Worm (Caenorhabditis elegans): ENCODE measurements around the gene srw-44.

srw-44 gene

ce11 chrV:16645201-16645940 is 34.7 kb upstream of the srw-44 start, which contains the start of gene W06G6.17:
Gene W06G6.17 (minus strand): TSS chrV:16645251.
- no peak for TF ChIP-seq ref-2 (tag; optimal IDR thresholded peaks at IDR 0.05)
- TF ChIP-seq nhr-11 (tag; optimal IDR thresholded peaks at IDR 0.05), result no peak
- no peak for TF ChIP-seq pha-2 (tag; optimal IDR thresholded peaks at IDR 0.05)

ce11 chrV:16646372-16646771 is 33.7 kb upstream of the srw-44 start, which contains the start of gene W06G6.9:
Gene W06G6.9 (minus strand): TSS chrV:16646472.
- TF ChIP-seq lin-11 (tag; optimal IDR thresholded peaks at IDR 0.05), result no peak
- TF ChIP-seq hlh-8 (tag; optimal IDR thresholded peaks at IDR 0.05), result no peak
- no peak for TF ChIP-seq elt-4 (tag; optimal IDR thresholded peaks at IDR 0.05)
- TF ChIP-seq hlh-30 (tag; optimal IDR thresholded peaks at IDR 0.05; ENCODE audit: insufficient read depth), result no peak
- no peak for TF ChIP-seq ceh-48 (tag; optimal IDR thresholded peaks at IDR 0.05)
- no peak for TF ChIP-seq ceh-34 (tag; optimal IDR thresholded peaks at IDR 0.05)
- no peak for TF ChIP-seq unc-42 (tag; optimal IDR thresholded peaks at IDR 0.05)
- TF ChIP-seq ets-4 (tag; optimal IDR thresholded peaks at IDR 0.05), result no peak
- no peak for TF ChIP-seq C08G9.2 (tag; optimal IDR thresholded peaks at IDR 0.05)
- no peak for TF ChIP-seq ceh-45 (GFP tag; IDR thresholded peaks at IDR 0.05)
- TF ChIP-seq pax-1 (tag; optimal IDR thresholded peaks at IDR 0.05), result no peak
- TF ChIP-seq hlh-15 (tag; optimal IDR thresholded peaks at IDR 0.05), result no peak
- no peak for TF ChIP-seq sdc-2 (tag; optimal IDR thresholded peaks at IDR 0.05)

ce11 chrV:16647093-16647492 is 33.0 kb upstream of the srw-44 start, which contains the start of gene W06G6.10:
Gene W06G6.10 (minus strand): TSS chrV:16647193.
- no peak for TF ChIP-seq ahr-1 (tag; optimal IDR thresholded peaks at IDR 0.05)
- TF ChIP-seq ceh-2 (tag; optimal IDR thresholded peaks at IDR 0.05), result no peak
- no peak for TF ChIP-seq ceh-14 (tag; optimal IDR thresholded peaks at IDR 0.05)
- no peak for TF ChIP-seq dmd-4 (tag; optimal IDR thresholded peaks at IDR 0.05; ENCODE audit: borderline replicate concordance)
- TF ChIP-seq npax-4 (tag; optimal IDR thresholded peaks at IDR 0.05), result no peak
- no peak for TF ChIP-seq pax-1 (tag; optimal IDR thresholded peaks at IDR 0.05)
- no peak for TF ChIP-seq ceh-19 (GFP tag; optimal IDR thresholded peaks at IDR 0.05)
- TF ChIP-seq unc-3 (GFP tag; conservative IDR thresholded peaks at IDR 0.05), result no peak
- TF ChIP-seq unc-3 (tag; optimal IDR thresholded peaks at IDR 0.05), result no peak
- no peak for TF ChIP-seq nhr-11 (tag; optimal IDR thresholded peaks at IDR 0.05)
- TF ChIP-seq sdc-2 (tag; optimal IDR thresholded peaks at IDR 0.05), result no peak
- TF ChIP-seq pqm-1 (tag; optimal IDR thresholded peaks at IDR 0.05), result no peak
- TF ChIP-seq ttx-3 (tag; optimal IDR thresholded peaks at IDR 0.05), result no peak
- no peak for TF ChIP-seq pha-2 (tag; optimal IDR thresholded peaks at IDR 0.05)
- no peak for TF ChIP-seq mec-3 (tag; optimal IDR thresholded peaks at IDR 0.05; ENCODE audit: borderline replicate concordance)
- TF ChIP-seq K02D7.2 (tag; optimal IDR thresholded peaks at IDR 0.05), result no peak
- TF ChIP-seq elt-4 (tag; optimal IDR thresholded peaks at IDR 0.05), result no peak
- TF ChIP-seq dve-1 (tag; optimal IDR thresholded peaks at IDR 0.05), result no peak
- TF ChIP-seq F13H6.1 (tag; optimal IDR thresholded peaks at IDR 0.05), result no peak
- TF ChIP-seq unc-42 (tag; optimal IDR thresholded peaks at IDR 0.05), result no peak
- TF ChIP-seq madf-2 (tag; optimal IDR thresholded peaks at IDR 0.05), result no peak

DNA sequence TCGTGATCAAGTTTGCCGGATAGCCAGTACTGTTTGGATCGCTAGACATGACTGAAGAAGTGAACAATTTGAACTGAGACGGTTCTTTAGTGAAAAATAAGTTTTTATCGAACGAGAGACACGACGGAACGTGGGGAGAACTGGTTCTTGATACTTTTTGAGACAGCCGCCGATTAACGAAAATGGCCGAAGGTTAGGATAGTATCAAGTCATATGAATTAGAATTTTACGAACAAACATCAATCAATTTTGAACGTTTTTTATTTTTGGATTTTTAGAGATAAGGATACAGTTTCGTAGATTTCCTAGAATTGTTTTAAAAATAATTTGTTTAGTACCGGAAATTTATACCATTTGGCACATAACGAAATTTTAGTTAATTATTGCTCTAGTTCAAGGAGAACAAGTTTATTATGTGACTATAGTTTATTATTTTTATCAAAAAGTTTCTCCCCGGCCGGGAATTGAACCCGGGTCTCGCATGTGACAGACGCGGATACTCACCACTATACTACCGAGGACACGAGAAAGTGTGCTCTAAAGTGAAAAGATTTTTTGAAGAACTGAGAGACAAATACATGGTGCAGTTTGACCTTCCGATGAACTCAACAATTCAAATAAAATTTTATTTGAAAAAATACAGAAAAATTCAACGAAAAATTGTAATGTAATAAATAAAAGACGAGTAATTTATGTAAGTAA is 31.6 kb upstream of the srw-44 start, which contains the start of gene W06G6.20:
Gene W06G6.20 (minus strand): TSS at position 51 of the 702 bp plus-strand sequence.
- TF ChIP-seq gmeb-2 (tag; optimal IDR thresholded peaks at IDR 0.05) (no peak), rnt-1 (tag; optimal IDR thresholded peaks at IDR 0.05) (no peak), sdc-2 (tag; optimal IDR thresholded peaks at IDR 0.05) (no peak), lin-11 (tag; optimal IDR thresholded peaks at IDR 0.05) (no peak), madf-2 (tag; optimal IDR thresholded peaks at IDR 0.05) (no peak), lim-6 (tag; optimal IDR thresholded peaks at IDR 0.05) (no peak), ceh-34 (tag; optimal IDR thresholded peaks at IDR 0.05) (no peak), ets-4 (tag; optimal IDR thresholded peaks at IDR 0.05) (no peak), fax-1 (tag; optimal IDR thresholded peaks at IDR 0.05) (no peak), tbx-7 (tag; optimal IDR thresholded peaks at IDR 0.05) (no peak), unc-3 (GFP tag; conservative IDR thresholded peaks at IDR 0.05) (no peak), unc-3 (tag; optimal IDR thresholded peaks at IDR 0.05) (no peak), npax-4 (tag; optimal IDR thresholded peaks at IDR 0.05) (no peak), ceh-19 (GFP tag; optimal IDR thresholded peaks at IDR 0.05) (no peak)

Data from whole organism, late embryonic.